Fruit fly (Drosophila melanogaster) Kc167 (cell line): ENCODE measurements around the gene CG33099.

Experiments used
- Myc ChIP-seq: fragments of >200 bp; optimal IDR thresholded peaks from 2 replicates; lab custom pipeline; 2017; ENCODE audit warnings: missing external identifiers
- Sin3A ChIP-seq: fragments of >200 bp; optimal IDR thresholded peaks from 2 replicates; lab custom pipeline; 2018; ENCODE audit warnings: missing external identifiers
- h ChIP-seq: fragments of >200 bp; optimal IDR thresholded peaks from 3 replicates; lab custom pipeline; 2018; ENCODE audit warnings: missing external identifiers

DNA sequence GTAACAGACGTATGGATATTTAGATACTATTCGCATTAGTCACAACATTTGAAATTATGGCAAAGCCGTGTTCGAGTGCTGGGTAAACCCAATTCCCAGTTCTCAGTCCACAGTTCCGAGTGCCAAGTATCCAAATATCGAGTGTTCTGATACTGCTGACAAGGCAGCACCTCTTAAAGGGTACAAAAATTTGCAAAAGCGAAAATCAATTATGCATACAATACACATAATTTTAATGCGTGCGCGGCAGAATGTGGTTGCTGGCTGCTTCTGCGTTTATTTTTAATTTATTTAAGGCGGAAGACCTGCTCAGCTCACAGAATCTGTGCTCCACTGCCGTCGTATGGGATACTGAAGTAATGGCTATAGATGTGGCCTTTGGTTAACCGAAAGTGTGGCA is 22.3 kb upstream of the CG33099 start:
- TF ChIP-seq h (lab: Kevin White, UChicago) = no peak
- no peak for TF ChIP-seq Sin3A (lab: Kevin White, UChicago)
- no peak for TF ChIP-seq Myc (lab: Kevin White, UChicago)
